Fruit fly (Drosophila melanogaster) whole organism: ENCODE measurements around the gene CG13137.

Source experiments
- CG8478 ChIP-seq: fragments of >200 bp; optimal IDR thresholded peaks from 2 replicates; lab custom pipeline; 2018; ENCODE audit warnings: inconsistent platforms
- Dll ChIP-seq: fragments of >200 bp; optimal IDR thresholded peaks from 2 replicates; lab custom pipeline; 2017
- EcR ChIP-seq, 2 experiments: fragments of >200 bp; optimal IDR thresholded peaks; 2 replicates each; lab custom pipeline; 2017; ENCODE audit warnings: missing biosample characterization in 2 of 2, missing genetic modification characterization in 2 of 2, missing genetic modification reagents in 2 of 2
- pan ChIP-seq: fragments of >200 bp; optimal IDR thresholded peaks from 2 replicates; lab custom pipeline; 2017
- psq ChIP-seq: fragments of >200 bp; optimal IDR thresholded peaks from 2 replicates; lab custom pipeline; 2017
- usp ChIP-seq: fragments of >200 bp; optimal IDR thresholded peaks from 2 replicates; lab custom pipeline; 2017; ENCODE audit warnings: missing biosample characterization, missing genetic modification characterization, mixed read lengths

CG13137 gene

DNA sequence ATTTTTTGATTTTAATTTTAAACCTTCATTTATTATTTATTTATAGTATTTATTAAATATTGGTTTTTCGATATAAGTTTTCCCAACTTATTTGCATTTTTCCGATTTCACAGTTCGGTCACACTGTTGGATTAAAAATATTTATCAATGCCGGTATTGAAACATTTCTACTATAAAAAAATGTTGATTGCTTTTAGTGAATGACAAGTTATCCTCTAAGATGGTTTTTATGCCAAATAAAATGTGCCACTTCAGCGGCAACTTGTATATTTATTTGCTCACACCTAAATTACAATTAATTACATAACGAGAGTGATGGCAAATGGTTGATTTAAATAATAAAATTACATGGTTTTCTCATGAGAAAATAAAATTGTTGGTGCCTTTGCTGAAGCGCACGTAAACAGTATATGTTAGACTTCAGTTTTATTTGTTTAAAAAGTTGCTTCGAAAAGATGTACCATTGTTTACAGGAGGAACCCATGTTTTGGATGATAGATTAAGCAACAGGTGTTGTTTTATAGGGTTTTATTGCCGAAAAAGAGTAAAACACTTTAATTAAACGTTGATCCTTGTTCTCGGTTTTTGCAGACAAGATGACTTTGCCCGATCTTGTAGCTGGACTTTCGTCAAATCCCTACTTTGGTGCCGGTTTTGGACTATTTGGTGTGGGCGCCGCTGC is 50.2 kb downstream of the CG13137 start, which contains the start of gene Bcs1:
Bcs1 (plus strand) TSS at position 108 of the 682 bp plus-strand sequence.
- TF ChIP-seq EcR (GFP tag; optimal IDR thresholded peaks at IDR 0.05; lab: Kevin White, UChicago) (no peak), pan (no peak), Dll (no peak), usp (no peak), psq (no peak), CG8478 (lab: Kevin White, UChicago) (no peak)
